Worm (Caenorhabditis elegans) whole organism, mixed stage, embryonic: ENCODE data around the gene srxa-1.

ENCODE experiments used
- ceh-39 ChIP-seq: fragments of 150-350 bp; optimal IDR thresholded peaks from 2 replicates; lab custom pipeline; 2014; ENCODE audit warnings: missing biosample characterization, missing genetic modification characterization
- ces-1 ChIP-seq: fragments of 150-350 bp; optimal IDR thresholded peaks from 2 replicates; lab custom pipeline; 2014; ENCODE audit warnings: missing biosample characterization, missing genetic modification reagents, missing genetic modification characterization
- elt-1 ChIP-seq: sonication (generic microtip); optimal IDR thresholded peaks from 2 replicates; lab custom pipeline; 2017; ENCODE audit warnings: missing genetic modification characterization, mild to moderate bottlenecking, missing compliant biosample characterization, antibody characterized with exemption, moderate library complexity, borderline replicate concordance; ENCODE audit not compliant: insufficient read depth
- elt-3 ChIP-seq: fragments of 150-350 bp; optimal IDR thresholded peaks from 2 replicates; lab custom pipeline; 2014; ENCODE audit warnings: missing biosample characterization, missing genetic modification characterization
- lin-13 ChIP-seq: fragments of 150-350 bp; optimal IDR thresholded peaks from 2 replicates; lab custom pipeline; 2014; ENCODE audit warnings: missing biosample characterization, missing genetic modification characterization
- mls-2 ChIP-seq: sonication (generic microtip); optimal IDR thresholded peaks from 2 replicates; lab custom pipeline; 2016; ENCODE audit warnings: mild to moderate bottlenecking, missing genetic modification characterization, moderate library complexity, missing compliant biosample characterization
- nhr-12 ChIP-seq: fragments of 150-350 bp; optimal IDR thresholded peaks from 2 replicates; lab custom pipeline; 2014; ENCODE audit warnings: missing biosample characterization, missing genetic modification characterization
- nhr-237 ChIP-seq: fragments of 150-350 bp; optimal IDR thresholded peaks from 2 replicates; lab custom pipeline; 2014; ENCODE audit warnings: missing biosample characterization, missing genetic modification characterization
- nhr-76 ChIP-seq: sonication (generic microtip); optimal IDR thresholded peaks from 2 replicates; lab custom pipeline; 2017; ENCODE audit warnings: missing biosample characterization, missing genetic modification characterization
- unc-62 ChIP-seq: fragments of 150-350 bp; optimal IDR thresholded peaks from 2 replicates; lab custom pipeline; 2014; ENCODE audit warnings: missing biosample characterization, missing genetic modification reagents, missing genetic modification characterization

DNA sequence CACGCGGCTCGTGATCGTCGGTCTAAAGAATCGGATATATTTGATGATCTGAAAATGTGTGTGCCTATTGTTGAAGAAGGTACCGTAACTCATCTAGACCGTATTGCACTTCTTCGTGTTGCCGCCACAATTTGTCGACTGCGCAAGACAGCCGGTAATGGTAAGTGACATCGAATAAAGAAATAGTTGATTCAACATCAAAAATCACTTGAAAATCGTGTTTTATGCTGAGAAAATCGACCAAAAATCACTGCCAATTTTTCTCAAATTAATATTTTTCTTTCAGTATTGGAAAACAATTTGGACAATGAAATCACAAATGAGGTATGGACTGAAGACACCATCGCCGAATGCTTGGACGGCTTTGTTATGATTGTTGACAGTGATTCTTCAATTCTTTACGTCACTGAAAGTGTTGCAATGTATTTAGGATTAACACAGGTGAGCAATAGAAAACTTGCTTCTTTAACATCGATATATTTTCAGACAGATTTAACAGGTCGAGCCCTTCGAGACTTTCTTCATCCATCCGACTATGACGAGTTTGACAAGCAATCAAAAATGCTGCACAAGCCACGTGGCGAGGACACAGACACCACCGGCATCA is 49.6 kb downstream of the srxa-1 start:
- no peak for TF ChIP-seq ceh-39 (tag; lab: Kevin White, UChicago)
- no peak for TF ChIP-seq ces-1
- TF ChIP-seq unc-62, result no peak
- TF ChIP-seq nhr-76 (tag; lab: Kevin White, UChicago), result no peak
- TF ChIP-seq elt-1 (tag; lab: Kevin White, UChicago), result no peak
- no peak for TF ChIP-seq nhr-237 (tag; lab: Kevin White, UChicago)
- no peak for TF ChIP-seq mls-2
- TF ChIP-seq nhr-12 (tag; lab: Kevin White, UChicago), result no peak
- no peak for TF ChIP-seq lin-13 (tag; lab: Kevin White, UChicago)
- no peak for TF ChIP-seq elt-3 (tag; lab: Kevin White, UChicago)
